Fruit fly (Drosophila melanogaster) whole organism, prepupa: Measurements from ENCODE around the gene Datp.
A peak's percentile ranks its signal among the peaks of the same experiment; 100 is the strongest.

ENCODE experiments used
- CG10669 ChIP-seq: fragments of 200-800 bp; sonication (Bioruptor generic); optimal IDR thresholded peaks from 3 replicates; lab custom pipeline; 2018; ENCODE audit warnings: missing biosample characterization, mild to moderate bottlenecking, missing genetic modification characterization, moderate library complexity
- CG11294 ChIP-seq: fragments of 200-800 bp; sonication (Bioruptor generic); IDR thresholded peaks from 2 replicates; pipeline ENCODE4 v1.3.6; 2022; ENCODE audit warnings: missing biosample characterization, missing genetic modification characterization
- CG11762 ChIP-seq: fragments of 200-800 bp; sonication (Bioruptor generic); optimal IDR thresholded peaks from 3 replicates; lab custom pipeline; 2016; ENCODE audit warnings: missing biosample characterization, missing genetic modification characterization; ENCODE audit not compliant: insufficient read depth
- CG15336 ChIP-seq: fragments of 200-800 bp; sonication (Bioruptor generic); IDR thresholded peaks from 2 replicates; pipeline ENCODE4 v1.3.6; 2022; ENCODE audit warnings: missing biosample characterization, missing genetic modification characterization
- CG1621 ChIP-seq: fragments of 200-800 bp; sonication (Bioruptor generic); optimal IDR thresholded peaks from 3 replicates; lab custom pipeline; 2018; ENCODE audit warnings: missing biosample characterization, mild to moderate bottlenecking, missing genetic modification characterization
- CG16779 ChIP-seq: fragments of 200-800 bp; sonication (Bioruptor generic); optimal IDR thresholded peaks from 3 replicates; lab custom pipeline; 2017; ENCODE audit warnings: missing biosample characterization, mild to moderate bottlenecking, missing genetic modification characterization
- CG31627 ChIP-seq: fragments of 200-800 bp; sonication (Bioruptor generic); optimal IDR thresholded peaks from 3 replicates; lab custom pipeline; 2016; ENCODE audit warnings: missing biosample characterization, missing genetic modification characterization
- CG32006 ChIP-seq: fragments of 200-800 bp; sonication (Bioruptor generic); optimal IDR thresholded peaks from 3 replicates; lab custom pipeline; 2017; ENCODE audit warnings: missing biosample characterization, mild to moderate bottlenecking, missing genetic modification characterization
- CG3919 ChIP-seq: fragments of 200-800 bp; sonication (Bioruptor generic); optimal IDR thresholded peaks from 3 replicates; lab custom pipeline; 2016; ENCODE audit warnings: missing biosample characterization, missing genetic modification characterization
- CG4318 ChIP-seq: fragments of 200-800 bp; sonication (Bioruptor generic); optimal IDR thresholded peaks from 3 replicates; lab custom pipeline; 2017; ENCODE audit warnings: missing biosample characterization, mild to moderate bottlenecking, missing genetic modification characterization
- CG6163 ChIP-seq: fragments of 200-800 bp; sonication (Bioruptor generic); IDR thresholded peaks from 3 replicates; pipeline ENCODE4 v1.3.6; 2022; ENCODE audit warnings: missing biosample characterization, missing genetic modification characterization
- CG6808 ChIP-seq: fragments of 200-800 bp; sonication (Bioruptor generic); optimal IDR thresholded peaks from 3 replicates; lab custom pipeline; 2017; ENCODE audit warnings: missing biosample characterization, missing genetic modification characterization, mild to moderate bottlenecking, moderate library complexity, missing genetic modification reagents
- CG6854 ChIP-seq: fragments of 200-800 bp; sonication (Bioruptor generic); optimal IDR thresholded peaks from 2 replicates; lab custom pipeline; 2017; ENCODE audit warnings: missing biosample characterization, mild to moderate bottlenecking, missing genetic modification characterization
- CG7368 ChIP-seq: fragments of 200-800 bp; sonication (Bioruptor generic); optimal IDR thresholded peaks from 3 replicates; lab custom pipeline; 2016; ENCODE audit warnings: missing biosample characterization, missing genetic modification characterization
- CG8632 ChIP-seq: fragments of 200-800 bp; sonication (Bioruptor generic); optimal IDR thresholded peaks from 3 replicates; lab custom pipeline; 2016; ENCODE audit warnings: missing biosample characterization, missing genetic modification characterization
- CG9139 ChIP-seq: fragments of 200-800 bp; sonication (Bioruptor generic); optimal IDR thresholded peaks from 3 replicates; lab custom pipeline; 2017; ENCODE audit warnings: missing biosample characterization, mild to moderate bottlenecking, missing genetic modification characterization
- Eip75B ChIP-seq: fragments of 200-800 bp; sonication (Bioruptor generic); optimal IDR thresholded peaks from 3 replicates; lab custom pipeline; 2016; ENCODE audit warnings: missing biosample characterization, missing genetic modification characterization
- Eip78C ChIP-seq: fragments of 200-800 bp; sonication (Bioruptor generic); peaks from one replicate; lab custom pipeline; 2016; ENCODE audit warnings: missing biosample characterization, missing genetic modification characterization
- Ets96B ChIP-seq: fragments of 200-800 bp; optimal IDR thresholded peaks from 2 replicates; lab custom pipeline; 2019; ENCODE audit warnings: missing biosample characterization, mild to moderate bottlenecking, missing genetic modification characterization, moderate library complexity
- Hr38 ChIP-seq: sonication (Bioruptor generic); optimal IDR thresholded peaks from 2 replicates; lab custom pipeline; 2016; ENCODE audit warnings: missing biosample characterization, missing genetic modification characterization
- Hr39 ChIP-seq: fragments of 200-800 bp; sonication (Bioruptor generic); optimal IDR thresholded peaks from 2 replicates; lab custom pipeline; 2016; ENCODE audit warnings: missing biosample characterization, missing genetic modification characterization
- Hr4 ChIP-seq: fragments of 200-800 bp; sonication (Bioruptor generic); optimal IDR thresholded peaks from 3 replicates; lab custom pipeline; 2016; ENCODE audit warnings: missing biosample characterization, missing genetic modification characterization
- Met ChIP-seq: fragments of 200-800 bp; sonication (Bioruptor generic); optimal IDR thresholded peaks from 3 replicates; lab custom pipeline; 2016; ENCODE audit warnings: missing biosample characterization, missing genetic modification characterization
- OdsH ChIP-seq: fragments of 200-800 bp; sonication (Bioruptor generic); optimal IDR thresholded peaks from 3 replicates; lab custom pipeline; 2016; ENCODE audit warnings: missing biosample characterization, missing genetic modification characterization
- Smox ChIP-seq: fragments of 200-800 bp; sonication (Bioruptor generic); optimal IDR thresholded peaks from 3 replicates; lab custom pipeline; 2016; ENCODE audit warnings: missing biosample characterization, missing genetic modification characterization
- Sox102F ChIP-seq: fragments of 200-800 bp; sonication (Bioruptor generic); optimal IDR thresholded peaks from 2 replicates; lab custom pipeline; 2016; ENCODE audit warnings: missing biosample characterization, mild to moderate bottlenecking, missing genetic modification characterization
- Sox14 ChIP-seq: fragments of 200-800 bp; sonication (Bioruptor generic); optimal IDR thresholded peaks from 3 replicates; lab custom pipeline; 2016; ENCODE audit warnings: missing biosample characterization, missing genetic modification characterization
- Sox15 ChIP-seq: fragments of 200-800 bp; sonication (Bioruptor generic); optimal IDR thresholded peaks from 3 replicates; lab custom pipeline; 2016; ENCODE audit warnings: missing biosample characterization, missing genetic modification characterization
- achi ChIP-seq: fragments of 200-800 bp; sonication (Bioruptor generic); optimal IDR thresholded peaks from 3 replicates; lab custom pipeline; 2016; ENCODE audit warnings: missing biosample characterization, missing genetic modification characterization
- acj6 ChIP-seq: fragments of 200-800 bp; sonication (Bioruptor generic); optimal IDR thresholded peaks from 3 replicates; lab custom pipeline; 2016; ENCODE audit warnings: missing biosample characterization, missing genetic modification characterization
- cyc ChIP-seq: fragments of 200-800 bp; sonication (Bioruptor generic); optimal IDR thresholded peaks from 3 replicates; lab custom pipeline; 2016; ENCODE audit warnings: missing biosample characterization, missing genetic modification characterization
- eg ChIP-seq: fragments of 200-800 bp; sonication (Bioruptor generic); IDR thresholded peaks from 3 replicates; pipeline ENCODE4 v1.3.6; 2022; ENCODE audit warnings: missing biosample characterization, missing genetic modification characterization
- esn ChIP-seq: fragments of 200-800 bp; sonication (Bioruptor generic); optimal IDR thresholded peaks from 2 replicates; lab custom pipeline; 2016; ENCODE audit warnings: missing biosample characterization, mild to moderate bottlenecking, missing genetic modification characterization, moderate library complexity
- fd59A ChIP-seq: fragments of 200-800 bp; sonication (Bioruptor generic); optimal IDR thresholded peaks from 2 replicates; lab custom pipeline; 2017; ENCODE audit warnings: missing biosample characterization, mild to moderate bottlenecking, missing genetic modification characterization, missing genetic modification reagents
- fd85E ChIP-seq: fragments of 200-800 bp; sonication (Bioruptor generic); optimal IDR thresholded peaks from 3 replicates; lab custom pipeline; 2016; ENCODE audit warnings: missing biosample characterization, missing genetic modification characterization
- lz ChIP-seq: fragments of 200-800 bp; sonication (Bioruptor generic); optimal IDR thresholded peaks from 3 replicates; lab custom pipeline; 2016; ENCODE audit warnings: missing biosample characterization, missing genetic modification characterization
- net ChIP-seq: fragments of 200-800 bp; sonication (Bioruptor generic); optimal IDR thresholded peaks from 3 replicates; lab custom pipeline; 2016; ENCODE audit warnings: missing biosample characterization, missing genetic modification characterization
- spab ChIP-seq: fragments of 200-800 bp; sonication (Bioruptor generic); optimal IDR thresholded peaks from 2 replicates; lab custom pipeline; 2017; ENCODE audit warnings: missing biosample characterization, mild to moderate bottlenecking, missing genetic modification characterization, missing genetic modification reagents
- ss ChIP-seq, 2 experiments: fragments of 200-800 bp; sonication (Bioruptor generic); optimal IDR thresholded peaks; 2 replicates in 1 of 2; 3 replicates in 1 of 2; lab custom pipeline; 2017 to 2018; ENCODE audit warnings: mild to moderate bottlenecking in 2 of 2, missing biosample characterization in 2 of 2, missing genetic modification characterization in 2 of 2, moderate library complexity in 1 of 2
- topi ChIP-seq: fragments of 200-800 bp; sonication (Bioruptor generic); optimal IDR thresholded peaks from 3 replicates; lab custom pipeline; 2016; ENCODE audit warnings: missing biosample characterization, missing genetic modification characterization
- vri ChIP-seq: fragments of 200-800 bp; sonication (Bioruptor generic); optimal IDR thresholded peaks from 3 replicates; lab custom pipeline; 2016; ENCODE audit warnings: missing biosample characterization, mild to moderate bottlenecking, missing genetic modification characterization

Gene Datp

DNA sequence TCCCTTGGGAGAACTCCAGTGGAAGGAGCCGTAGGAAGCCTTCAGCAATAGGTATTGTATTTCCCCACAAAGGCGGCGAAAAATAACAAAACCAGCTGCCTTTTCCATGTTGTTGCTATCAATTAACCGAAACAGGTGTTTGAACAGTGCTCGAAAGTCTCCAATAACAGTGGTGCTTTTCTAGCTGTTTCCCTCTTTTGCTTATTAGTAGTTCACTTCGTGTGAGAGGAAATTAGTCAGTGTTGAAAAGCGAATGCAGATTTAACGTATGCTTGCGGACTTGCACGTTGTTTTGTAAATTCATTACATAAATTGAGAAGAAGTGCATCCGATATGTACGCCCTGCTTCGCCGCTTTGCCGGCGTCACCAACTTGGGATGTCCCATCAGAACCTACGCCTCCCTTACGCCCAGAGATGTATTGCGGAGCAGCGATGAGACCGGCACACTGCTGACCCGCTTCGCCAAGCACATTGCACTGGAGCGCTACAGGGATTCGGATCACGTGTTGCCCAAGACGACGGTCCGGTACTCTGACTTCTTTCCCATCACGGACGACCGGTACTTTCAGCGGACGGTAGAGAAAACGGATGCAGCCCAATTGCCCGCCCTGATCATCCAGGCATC is at the start of gene Datp, which contains the start of gene CG4619:
Gene Datp, minus strand, starts transcription at position 160 of the 626 bp plus-strand sequence.
Gene CG4619, plus strand, starts transcription at position 233 of the 626 bp plus-strand sequence.
- TF ChIP-seq CG10669: no peak
- TF ChIP-seq Hr4 (GFP tag; lab: Kevin White, UChicago): no peak
- no peak for TF ChIP-seq CG6808 (GFP tag; lab: Kevin White, UChicago)
- no peak for TF ChIP-seq CG9139 (GFP tag; lab: Kevin White, UChicago)
- TF ChIP-seq fd85E (GFP tag; lab: Kevin White, UChicago): no peak
- no peak for TF ChIP-seq CG4318 (GFP tag; lab: Kevin White, UChicago)
- TF ChIP-seq fd59A (GFP tag; lab: Kevin White, UChicago): peak; percentile 19
- peak; percentile 56; the same call in 1 of the 3 replicates for TF ChIP-seq eg (GFP tag; lab: Robert Waterston, UW)
- no peak for TF ChIP-seq OdsH
- no peak for TF ChIP-seq CG11294 (GFP tag; lab: Robert Waterston, UW)
- peak; percentile 39 for TF ChIP-seq net (GFP tag; lab: Kevin White, UChicago)
- peak; percentile 58 for TF ChIP-seq esn (GFP tag; lab: Kevin White, UChicago)
- TF ChIP-seq Hr39 (GFP tag; lab: Kevin White, UChicago): no peak
- no peak for TF ChIP-seq Sox102F
- peak; percentile 42 for TF ChIP-seq lz (GFP tag; lab: Kevin White, UChicago)
- TF ChIP-seq CG3919: peak; percentile 61
- no peak for TF ChIP-seq CG1621 (tag; lab: Kevin White, UChicago)
- no peak for TF ChIP-seq CG16779
- no peak for TF ChIP-seq acj6 (GFP tag; lab: Kevin White, UChicago)
- no peak for TF ChIP-seq Met (GFP tag; lab: Kevin White, UChicago)
- TF ChIP-seq Sox15: no peak
- no peak for TF ChIP-seq Smox (GFP tag; lab: Kevin White, UChicago)
- no peak for TF ChIP-seq Hr38 (GFP tag; lab: Kevin White, UChicago)
- peak; percentile 74 for TF ChIP-seq Eip78C
- peak; percentile 18 for TF ChIP-seq CG7368 (GFP tag; lab: Kevin White, UChicago)
- TF ChIP-seq CG6163 (GFP tag; lab: Robert Waterston, UW): 0 out of 3 replicates have a peak, but pooled peaks have one; percentile 29
- no peak for TF ChIP-seq achi
- no peak for TF ChIP-seq CG32006 (GFP tag; lab: Kevin White, UChicago)
- TF ChIP-seq CG11762 (GFP tag; lab: Kevin White, UChicago): peak; percentile 29
- TF ChIP-seq Sox14 (GFP tag; lab: Kevin White, UChicago): peak; percentile 2
- no peak for TF ChIP-seq CG15336 (GFP tag; lab: Robert Waterston, UW)
- no peak for TF ChIP-seq CG8632 (GFP tag; lab: Kevin White, UChicago)
- no peak for TF ChIP-seq CG6854 (GFP tag; lab: Kevin White, UChicago)
- TF ChIP-seq Eip75B: no peak
- TF ChIP-seq topi (GFP tag; lab: Kevin White, UChicago): peak; percentile 40
- peak; percentile 42 for TF ChIP-seq cyc (GFP tag; lab: Kevin White, UChicago)
- peak; percentile 59 for TF ChIP-seq vri (GFP tag; lab: Kevin White, UChicago)
- peak; percentile 35 for TF ChIP-seq CG31627 (GFP tag; lab: Kevin White, UChicago)
- TF ChIP-seq ss (GFP tag; optimal IDR thresholded peaks at IDR 0.05; lab: Kevin White, UChicago): no peak
- TF ChIP-seq Ets96B (tag; lab: Kevin White, UChicago): peak; percentile 13
- no peak for TF ChIP-seq spab
- TF ChIP-seq, all 60 proteins: peak for 16
